Worm (Caenorhabditis elegans) whole organism, L3 larva: ENCODE data around the gene nhr-84.

Experiments
- R02D3.7 ChIP-seq: fragments of 150-350 bp; optimal IDR thresholded peaks from 2 replicates; lab custom pipeline; 2014; ENCODE audit warnings: missing biosample characterization, missing genetic modification characterization
- ZK546.5 ChIP-seq: sonication (generic microtip); optimal IDR thresholded peaks from 2 replicates; lab custom pipeline; 2017; ENCODE audit warnings: missing biosample characterization, missing genetic modification characterization
- aly-2 ChIP-seq: fragments of 150-350 bp; optimal IDR thresholded peaks from 2 replicates; lab custom pipeline; 2014; ENCODE audit warnings: missing biosample characterization, missing genetic modification characterization
- ama-1 ChIP-seq: fragments of 150-350 bp; optimal IDR thresholded peaks from 2 replicates; lab custom pipeline; 2018
- ceh-16 ChIP-seq: sonication (generic microtip); optimal IDR thresholded peaks from 2 replicates; lab custom pipeline; 2017; ENCODE audit warnings: missing biosample characterization, missing genetic modification characterization
- ceh-82 ChIP-seq: fragments of 150-350 bp; optimal IDR thresholded peaks from 2 replicates; lab custom pipeline; 2014; ENCODE audit warnings: missing biosample characterization, missing genetic modification characterization
- ceh-9 ChIP-seq: sonication (generic microtip); optimal IDR thresholded peaks from 2 replicates; lab custom pipeline; 2018; ENCODE audit warnings: missing biosample characterization, missing genetic modification characterization
- daf-12 ChIP-seq: fragments of 150-350 bp; optimal IDR thresholded peaks from 2 replicates; lab custom pipeline; 2014; ENCODE audit warnings: missing biosample characterization, missing genetic modification reagents, missing genetic modification characterization
- egl-27 ChIP-seq: sonication (generic microtip); optimal IDR thresholded peaks from 4 replicates; lab custom pipeline; 2017; ENCODE audit warnings: missing biosample characterization, missing genetic modification reagents, missing genetic modification characterization
- egl-5 ChIP-seq: fragments of 150-350 bp; optimal IDR thresholded peaks from 2 replicates; lab custom pipeline; 2017; ENCODE audit warnings: missing biosample characterization, missing genetic modification reagents, missing genetic modification characterization, inconsistent platforms
- elt-2 ChIP-seq: sonication (generic microtip); optimal IDR thresholded peaks from 2 replicates; lab custom pipeline; 2016; ENCODE audit warnings: missing genetic modification reagents, mild to moderate bottlenecking, missing genetic modification characterization, missing compliant biosample characterization
- elt-3 ChIP-seq, 3 experiments: fragments of 150-350 bp in 1 of 3; sonication (generic microtip) in 2 of 3; optimal IDR thresholded peaks; 2 replicates in 2 of 3; 4 replicates in 1 of 3; lab custom pipeline; 2014 to 2017; ENCODE audit warnings: missing biosample characterization in 3 of 3, missing genetic modification characterization in 3 of 3
- fkh-10 ChIP-seq: sonication (generic microtip); optimal IDR thresholded peaks from 2 replicates; lab custom pipeline; 2017; ENCODE audit warnings: missing biosample characterization, missing genetic modification reagents, missing genetic modification characterization
- fos-1 ChIP-seq: fragments of 150-350 bp; optimal IDR thresholded peaks from 2 replicates; lab custom pipeline; 2014; ENCODE audit warnings: missing biosample characterization, missing genetic modification characterization
- jun-1 ChIP-seq: fragments of 150-350 bp; optimal IDR thresholded peaks from 2 replicates; lab custom pipeline; 2014; ENCODE audit warnings: missing biosample characterization, missing genetic modification reagents, missing genetic modification characterization
- lin-15B ChIP-seq: fragments of 150-350 bp; optimal IDR thresholded peaks from 2 replicates; lab custom pipeline; 2014; ENCODE audit warnings: missing biosample characterization, missing genetic modification characterization
- lin-39 ChIP-seq: fragments of 150-350 bp; optimal IDR thresholded peaks from 2 replicates; lab custom pipeline; 2018; ENCODE audit warnings: missing biosample characterization, missing genetic modification reagents, missing genetic modification characterization
- lsy-12 ChIP-seq: sonication (generic microtip); optimal IDR thresholded peaks from 2 replicates; lab custom pipeline; 2016; ENCODE audit warnings: mild to moderate bottlenecking, missing genetic modification characterization, missing compliant biosample characterization
- mdl-1 ChIP-seq: fragments of 150-350 bp; optimal IDR thresholded peaks from 2 replicates; lab custom pipeline; 2014; ENCODE audit warnings: missing biosample characterization, missing genetic modification characterization
- mml-1 ChIP-seq: fragments of 150-350 bp; sonication (generic microtip); optimal IDR thresholded peaks from 3 replicates; lab custom pipeline; 2014; ENCODE audit warnings: missing biosample characterization, missing genetic modification characterization
- nhr-11 ChIP-seq: fragments of 150-350 bp; optimal IDR thresholded peaks from 2 replicates; lab custom pipeline; 2014; ENCODE audit warnings: missing biosample characterization, missing genetic modification characterization
- nhr-237 ChIP-seq: fragments of 150-350 bp; optimal IDR thresholded peaks from 2 replicates; lab custom pipeline; 2014; ENCODE audit warnings: missing biosample characterization, missing genetic modification characterization
- nhr-28 ChIP-seq: fragments of 150-350 bp; optimal IDR thresholded peaks from 2 replicates; lab custom pipeline; 2014; ENCODE audit warnings: missing biosample characterization, missing genetic modification characterization
- nhr-43 ChIP-seq: sonication (generic microtip); optimal IDR thresholded peaks from 2 replicates; lab custom pipeline; 2016; ENCODE audit warnings: mild to moderate bottlenecking, missing genetic modification characterization, missing compliant biosample characterization; ENCODE audit not compliant: poor library complexity, severe bottlenecking
- nhr-67 ChIP-seq: fragments of 150-350 bp; optimal IDR thresholded peaks from 2 replicates; lab custom pipeline; 2014; ENCODE audit warnings: missing biosample characterization, missing genetic modification characterization
- nhr-77 ChIP-seq: fragments of 150-350 bp; optimal IDR thresholded peaks from 2 replicates; lab custom pipeline; 2014; ENCODE audit warnings: missing biosample characterization, missing genetic modification characterization
- pha-4 ChIP-seq: fragments of 150-350 bp; optimal IDR thresholded peaks from 2 replicates; lab custom pipeline; 2014; ENCODE audit warnings: missing biosample characterization, missing genetic modification reagents, missing genetic modification characterization
- sea-2 ChIP-seq: fragments of 150-350 bp; sonication (generic microtip); optimal IDR thresholded peaks from 4 replicates; lab custom pipeline; 2014; ENCODE audit warnings: missing biosample characterization, missing genetic modification reagents, missing genetic modification characterization
- snpc-4 ChIP-seq: fragments of 150-350 bp; optimal IDR thresholded peaks from 2 replicates; lab custom pipeline; 2014; ENCODE audit warnings: missing biosample characterization, missing genetic modification characterization
- tbx-2 ChIP-seq: sonication (generic microtip); optimal IDR thresholded peaks from 2 replicates; lab custom pipeline; 2016; ENCODE audit warnings: mild to moderate bottlenecking, missing genetic modification characterization, missing compliant biosample characterization
- unc-39 ChIP-seq: sonication (generic microtip); optimal IDR thresholded peaks from 4 replicates; lab custom pipeline; 2017; ENCODE audit warnings: missing biosample characterization, missing genetic modification characterization
- unc-62 ChIP-seq: fragments of 150-350 bp; sonication (generic microtip); optimal IDR thresholded peaks from 4 replicates; lab custom pipeline; 2014; ENCODE audit warnings: missing biosample characterization, missing genetic modification reagents, missing genetic modification characterization
- ztf-11 ChIP-seq: fragments of 150-350 bp; optimal IDR thresholded peaks from 2 replicates; lab custom pipeline; 2014; ENCODE audit warnings: missing biosample characterization, missing genetic modification characterization
- ztf-4 ChIP-seq: fragments of 150-350 bp; optimal IDR thresholded peaks from 2 replicates; lab custom pipeline; 2014; ENCODE audit warnings: missing biosample characterization, missing genetic modification characterization

The nhr-84 gene

DNA sequence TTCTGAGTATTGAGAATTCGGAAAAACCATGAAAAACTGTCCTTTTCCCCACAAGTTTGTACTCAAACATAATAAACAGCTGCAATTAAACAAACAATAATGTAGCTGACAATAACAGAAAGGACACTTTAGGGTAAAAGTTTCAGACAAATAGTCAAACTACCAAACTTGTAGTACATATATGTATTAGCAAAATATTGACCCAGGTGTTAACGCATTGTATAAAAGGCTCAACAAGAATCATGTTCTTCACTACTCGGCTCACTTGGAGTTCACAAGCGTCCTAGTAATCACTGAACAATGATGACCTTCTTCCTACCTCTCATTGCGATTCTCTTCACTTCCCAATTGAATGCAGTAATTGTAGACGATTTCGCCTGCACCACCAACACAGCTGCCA is 32.4 kb upstream of the nhr-84 start, which contains the start of gene F35E8.6:
Gene F35E8.6 (plus strand): TSS at position 301 of the 400 bp plus-strand sequence.
- no peak for TF ChIP-seq nhr-237 (tag; lab: Kevin White, UChicago)
- TF ChIP-seq ceh-16 (tag; lab: Kevin White, UChicago) = no peak
- TF ChIP-seq mdl-1 (tag; lab: Kevin White, UChicago) = no peak
- no peak for TF ChIP-seq egl-27 (tag; lab: Kevin White, UChicago)
- TF ChIP-seq ama-1 (lab: Kevin White, UChicago) = no peak
- TF ChIP-seq R02D3.7 (tag; lab: Kevin White, UChicago) = no peak

DNA sequence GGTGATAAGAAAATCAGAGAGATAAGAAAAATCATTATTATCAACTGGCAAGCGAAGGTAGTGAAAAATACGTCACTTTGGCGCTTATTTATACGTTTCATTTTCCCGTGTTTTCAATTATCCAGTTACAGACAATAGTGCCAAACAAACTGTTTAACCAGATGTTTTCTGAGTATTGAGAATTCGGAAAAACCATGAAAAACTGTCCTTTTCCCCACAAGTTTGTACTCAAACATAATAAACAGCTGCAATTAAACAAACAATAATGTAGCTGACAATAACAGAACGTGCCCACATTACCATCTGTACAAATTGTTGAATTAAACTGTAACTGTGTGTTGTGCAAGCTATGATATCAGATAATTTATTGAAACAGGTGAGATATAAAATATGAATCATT is 26.1 kb upstream of the nhr-84 start, which contains the start of the genes F35E8.1 and F35E8.2:
Gene F35E8.1 (minus strand): TSS at position 101 of the 400 bp plus-strand sequence.
Gene F35E8.2 (plus strand): TSS at position 132 of the 400 bp plus-strand sequence.
- TF ChIP-seq elt-2 (tag; lab: Kevin White, UChicago) = peak; percentile 27

DNA sequence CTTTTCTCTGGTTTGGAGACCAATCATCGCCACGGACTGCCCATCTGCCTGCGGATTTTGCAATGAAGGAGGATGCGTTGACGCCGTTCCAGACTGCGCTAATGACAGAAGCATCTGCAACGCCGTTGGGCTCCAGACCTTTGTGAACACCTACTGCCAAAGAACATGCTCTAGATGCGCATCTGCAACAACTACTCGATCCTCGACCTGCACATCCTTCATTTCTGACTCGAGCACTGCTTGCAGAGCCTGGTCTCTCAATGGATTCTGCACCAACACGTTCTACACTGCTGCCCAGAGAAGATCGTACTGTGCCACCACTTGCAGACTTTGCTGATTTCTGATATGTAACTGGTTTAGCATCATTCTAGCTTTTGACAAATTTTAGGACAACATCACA is 21.2 kb upstream of the nhr-84 start:
- TF ChIP-seq nhr-11 (tag; lab: Kevin White, UChicago) = no peak
- TF ChIP-seq ceh-9 (tag; lab: Kevin White, UChicago) = no peak
- no peak for TF ChIP-seq nhr-43
- TF ChIP-seq pha-4 (tag; lab: Kevin White, UChicago) = no peak
- TF ChIP-seq daf-12 (tag; lab: Kevin White, UChicago) = no peak
- no peak for TF ChIP-seq ama-1 (lab: Kevin White, UChicago)
- TF ChIP-seq aly-2 = no peak
- no peak for TF ChIP-seq ceh-82 (tag; lab: Kevin White, UChicago)
- TF ChIP-seq nhr-28 (tag; lab: Kevin White, UChicago) = no peak
- TF ChIP-seq fos-1 = no peak
- no peak for TF ChIP-seq egl-5 (tag; lab: Kevin White, UChicago)
- no peak for TF ChIP-seq ztf-4 (tag; lab: Kevin White, UChicago)
- TF ChIP-seq sea-2 (GFP tag; lab: Kevin White, UChicago) = no peak
- no peak for TF ChIP-seq nhr-67

DNA sequence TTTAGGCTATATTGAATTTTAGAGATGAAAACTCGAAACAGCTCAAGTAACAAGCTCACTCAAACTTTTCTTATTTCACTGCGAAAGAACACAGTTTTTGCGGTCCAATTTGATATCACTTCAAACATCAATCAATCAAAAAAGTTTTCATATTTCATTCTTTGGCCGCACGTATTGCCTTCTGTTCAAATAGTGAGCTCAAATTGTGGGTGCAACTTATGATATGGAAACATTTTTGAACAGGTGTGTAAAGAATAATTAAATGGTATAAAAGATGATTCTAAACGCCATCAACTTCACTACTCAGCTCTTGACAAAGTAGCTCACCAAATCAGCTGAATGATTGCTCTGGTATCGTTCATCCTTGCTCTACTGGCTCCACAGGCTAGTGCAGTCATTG is 20.3 kb upstream of the nhr-84 start, which contains the start of gene T06C12.14:
Gene T06C12.14 (plus strand): TSS at position 301 of the 400 bp plus-strand sequence.
- TF ChIP-seq daf-12 (tag; lab: Kevin White, UChicago) (no peak), nhr-67 (no peak)

DNA sequence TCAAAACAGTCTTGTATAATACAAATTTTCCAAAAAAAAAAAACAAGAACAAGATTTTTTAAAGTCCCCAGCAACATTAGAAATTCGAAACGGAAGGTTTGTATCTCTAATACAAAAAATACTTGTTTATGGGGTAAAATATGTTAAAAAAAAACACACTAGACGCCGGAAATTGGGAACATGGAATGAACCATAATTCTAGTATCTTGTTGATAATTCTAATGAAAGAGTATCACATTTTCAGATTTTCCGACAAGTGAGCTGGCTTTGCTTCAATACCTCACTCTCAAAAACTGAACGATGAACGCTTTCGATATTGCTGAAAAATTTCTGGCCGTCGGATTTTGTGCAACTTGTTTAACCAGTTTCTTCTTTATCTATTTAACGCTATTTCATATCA is 18.3 kb upstream of the nhr-84 start, which contains the start of gene str-60:
Gene str-60 (plus strand): TSS at position 301 of the 400 bp plus-strand sequence.
- TF ChIP-seq jun-1 (tag; lab: Kevin White, UChicago) (no peak), pha-4 (tag; lab: Kevin White, UChicago) (no peak), ZK546.5 (tag; lab: Kevin White, UChicago) (no peak), ceh-16 (tag; lab: Kevin White, UChicago) (no peak), nhr-28 (tag; lab: Kevin White, UChicago) (no peak), elt-2 (tag; lab: Kevin White, UChicago) (no peak), fkh-10 (GFP tag; lab: Kevin White, UChicago) (no peak), ceh-9 (tag; lab: Kevin White, UChicago) (no peak), tbx-2 (tag; lab: Kevin White, UChicago) (no peak), lsy-12 (tag; lab: Kevin White, UChicago) (no peak), snpc-4 (tag; lab: Kevin White, UChicago) (no peak), aly-2 (no peak), ztf-4 (tag; lab: Kevin White, UChicago) (no peak), nhr-11 (tag; lab: Kevin White, UChicago) (no peak), nhr-43 (no peak), ztf-11 (tag; lab: Kevin White, UChicago) (no peak), nhr-67 (no peak), mml-1 (tag; lab: Kevin White, UChicago) (no peak), R02D3.7 (tag; lab: Kevin White, UChicago) (no peak)

DNA sequence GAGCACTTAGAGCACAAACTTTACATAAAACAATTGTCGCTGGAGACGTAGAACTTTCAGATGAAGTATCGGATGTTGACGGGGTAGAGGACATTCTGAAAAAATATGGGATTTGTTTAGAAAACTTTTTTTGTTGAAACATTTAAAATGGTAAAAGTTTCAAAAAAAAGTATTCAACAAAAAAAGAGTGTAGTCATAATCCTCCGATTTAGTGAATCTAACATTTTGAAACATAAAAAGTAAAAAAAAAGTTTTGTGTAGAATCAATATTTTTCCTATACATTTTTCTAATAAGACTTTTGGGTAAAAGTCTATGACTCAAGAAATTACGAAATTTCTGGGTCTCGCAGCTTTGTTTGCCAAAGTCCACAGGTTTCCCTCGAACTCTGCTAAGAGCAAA is 17.3 kb upstream of the nhr-84 start, which contains the start of gene nhr-213:
Gene nhr-213 (minus strand): TSS at position 101 of the 400 bp plus-strand sequence.
- TF ChIP-seq elt-3 (tag; optimal IDR thresholded peaks at IDR 0.05; lab: Kevin White, UChicago) (no peak), lin-15B (no peak), nhr-237 (tag; lab: Kevin White, UChicago) (no peak), egl-5 (tag; lab: Kevin White, UChicago) (no peak), egl-27 (tag; lab: Kevin White, UChicago) (no peak), elt-2 (tag; lab: Kevin White, UChicago) (no peak), ZK546.5 (tag; lab: Kevin White, UChicago) (no peak), nhr-77 (no peak), nhr-43 (no peak), unc-39 (tag; lab: Kevin White, UChicago) (no peak), tbx-2 (tag; lab: Kevin White, UChicago) (no peak), lin-39 (tag; lab: Kevin White, UChicago) (no peak), unc-62 (GFP tag; lab: Kevin White, UChicago) (no peak)
